Worm (Caenorhabditis elegans): ENCODE measurements around the gene dpy-31.

Gene dpy-31

ce11 chrIII:7179538-7180301, 22.3 kb upstream of the dpy-31 start, which contains the start of the genes rps-14 and rpl-36 (continued):
- TF ChIP-seq Y48G9A.11 (GFP tag; IDR thresholded peaks at IDR 0.05) (no peak), ceh-82 (tag; optimal IDR thresholded peaks at IDR 0.05) (no peak), gei-8 (GFP tag; optimal IDR thresholded peaks at IDR 0.05) (no peak), nhr-42 (GFP tag; IDR thresholded peaks at IDR 0.05) (peak; percentile 53; the same call in 1 of the 2 replicates), egl-27 (tag; optimal IDR thresholded peaks at IDR 0.05) (no peak), T26A8.4 (GFP tag; IDR thresholded peaks at IDR 0.05) (peak; percentile 59; the same call in 1 of the 2 replicates), nhr-102 (tag; optimal IDR thresholded peaks at IDR 0.05) (peak; percentile 75), mes-2 (tag; optimal IDR thresholded peaks at IDR 0.05; ENCODE audit: poor library complexity, severe bottlenecking) (peak; percentile 92), zip-11 (GFP tag; IDR thresholded peaks at IDR 0.05) (no peak), zip-2 (tag; optimal IDR thresholded peaks at IDR 0.05) (peak; percentile 9), unc-39 (tag; optimal IDR thresholded peaks at IDR 0.05) (no peak), unc-130 (GFP tag; optimal IDR thresholded peaks at IDR 0.05) (no peak), dmd-6 (GFP tag; IDR thresholded peaks at IDR 0.05) (peak; percentile 71), F44E2.7 (GFP tag; IDR thresholded peaks at IDR 0.05) (no peak), dmd-9 (GFP tag; IDR thresholded peaks at IDR 0.05) (no peak), ctbp-1 (GFP tag; IDR thresholded peaks at IDR 0.05) (no peak), Y5F2A.4 (GFP tag; optimal IDR thresholded peaks at IDR 0.05) (no peak), nhr-77 (tag; optimal IDR thresholded peaks at IDR 0.05) (peak; percentile 94), lin-38 (GFP tag; IDR thresholded peaks at IDR 0.05) (peak; percentile 86), ceh-62 (tag; optimal IDR thresholded peaks at IDR 0.05) (no peak), fkh-10 (GFP tag; optimal IDR thresholded peaks at IDR 0.05) (peak; percentile 49), mxl-3 (GFP tag; optimal IDR thresholded peaks at IDR 0.05) (no peak), dve-1 (tag; optimal IDR thresholded peaks at IDR 0.05; ENCODE audit: insufficient read depth) (peak; percentile 95), attf-4 (tag; optimal IDR thresholded peaks at IDR 0.05) (no peak), daf-19 (GFP tag; conservative IDR thresholded peaks at IDR 0.05) (no peak), nhr-28 (tag; optimal IDR thresholded peaks at IDR 0.05) (peak; percentile 64), mdt-29 (GFP tag; IDR thresholded peaks at IDR 0.05) (no peak), ztf-7 (tag; optimal IDR thresholded peaks at IDR 0.05) (peak; percentile 75)

ce11 chrIII:7180613-7181012, 21.4 kb upstream of the dpy-31 start, which contains the start of gene ndab-2:
TSS of gene ndab-2 (plus strand) at chrIII:7180752.
- TF ChIP-seq fkh-10 (GFP tag; optimal IDR thresholded peaks at IDR 0.05): no peak
- no peak for TF ChIP-seq mdt-29 (GFP tag; IDR thresholded peaks at IDR 0.05)
- TF ChIP-seq mes-2 (tag; optimal IDR thresholded peaks at IDR 0.05; ENCODE audit: poor library complexity, severe bottlenecking): peak; percentile 34
- TF ChIP-seq snpc-1.2 (GFP tag; IDR thresholded peaks at IDR 0.05): peak; percentile 56; the same call in 1 of the 2 replicates
- TF ChIP-seq ama-1 (optimal IDR thresholded peaks at IDR 0.05): peak; percentile 82
- TF ChIP-seq Y105C5A.15 (GFP tag; IDR thresholded peaks at IDR 0.05): peak; percentile 69; the same call in 1 of the 2 replicates
- peak in 1 of 2 experiments; percentile 17 for TF ChIP-seq unc-62 (GFP tag; optimal IDR thresholded peaks at IDR 0.05 in 1 of 2)
- no peak for TF ChIP-seq unc-62 (tag; optimal IDR thresholded peaks at IDR 0.05)
- TF ChIP-seq pha-4 (GFP tag; IDR thresholded peaks at IDR 0.05): peak; percentile 52
- no peak for TF ChIP-seq pha-4 (tag; optimal IDR thresholded peaks at IDR 0.05)
- peak; percentile 53 for TF ChIP-seq lin-38 (GFP tag; IDR thresholded peaks at IDR 0.05)
- peak in 1 of 2 experiments; percentile 14 for TF ChIP-seq lsy-2 (tag; optimal IDR thresholded peaks at IDR 0.05)
- TF ChIP-seq rbr-2 (tag; optimal IDR thresholded peaks at IDR 0.05): no peak
- peak; percentile 51; the same call in 1 of the 2 replicates for TF ChIP-seq Y48G9A.11 (GFP tag; IDR thresholded peaks at IDR 0.05)
- no peak for TF ChIP-seq hmg-1.1 (GFP tag; IDR thresholded peaks at IDR 0.05)
- TF ChIP-seq madf-5 (GFP tag; IDR thresholded peaks at IDR 0.05): 0 out of 4 replicates have a peak, but pooled peaks have one; percentile 23 to 55
- peak; percentile 67; the same call in 1 of the 2 replicates for TF ChIP-seq egl-43 (GFP tag; IDR thresholded peaks at IDR 0.05)
- TF ChIP-seq daf-8 (GFP tag; IDR thresholded peaks at IDR 0.05): no peak
- TF ChIP-seq ctbp-1 (GFP tag; IDR thresholded peaks at IDR 0.05): 0 out of 2 replicates have a peak, but pooled peaks have one; percentile 39
- no peak for TF ChIP-seq tra-1 (GFP tag; IDR thresholded peaks at IDR 0.05)
- TF ChIP-seq gei-8 (GFP tag; optimal IDR thresholded peaks at IDR 0.05): no peak
